Worm (Caenorhabditis elegans) whole organism, L1 larva: ENCODE data around the gene sdz-16.

ENCODE experiments used
- Y116A8C.19 ChIP-seq: sonication (generic microtip); optimal IDR thresholded peaks from 2 replicates; lab custom pipeline; 2016; ENCODE audit warnings: missing compliant biosample characterization, missing genetic modification characterization, borderline replicate concordance
- fos-1 ChIP-seq: fragments of 150-350 bp; optimal IDR thresholded peaks from 2 replicates; lab custom pipeline; 2014; ENCODE audit warnings: missing biosample characterization, missing genetic modification characterization
- lin-14 ChIP-seq: fragments of 200-800 bp; sonication (Bioruptor generic); optimal IDR thresholded peaks from 2 replicates; lab custom pipeline; 2018; ENCODE audit warnings: mild to moderate bottlenecking, missing genetic modification characterization, moderate library complexity, missing compliant biosample characterization

ce11 chrV:17292740-17293139, 35.0 kb downstream of the sdz-16 start:
- TF ChIP-seq fos-1 (tag; lab: Kevin White, UChicago) (no peak), Y116A8C.19 (tag; lab: Kevin White, UChicago) (no peak), lin-14 (GFP tag; lab: Kevin White, UChicago) (no peak)
